Fruit fly (Drosophila melanogaster) whole organism, embryonic: ENCODE data around the gene CG14893.
A peak's percentile ranks its signal among the peaks of the same experiment; 100 is the strongest.

Experiments used
- ATbp ChIP-seq: fragments of 200-800 bp; sonication (Bioruptor generic); optimal IDR thresholded peaks from 2 replicates; lab custom pipeline; 2017; ENCODE audit warnings: missing biosample characterization, mild to moderate bottlenecking, missing genetic modification characterization, missing genetic modification reagents
- Adf1 ChIP-seq: fragments of 200-800 bp; sonication (Bioruptor generic); IDR thresholded peaks from 2 replicates; pipeline ENCODE4 v1.3.6; 2022; ENCODE audit warnings: missing biosample characterization, missing genetic modification characterization
- Atf-2 ChIP-seq: fragments of 200-800 bp; sonication (Bioruptor generic); optimal IDR thresholded peaks from 2 replicates; lab custom pipeline; 2016; ENCODE audit warnings: missing biosample characterization, missing genetic modification characterization
- Bteb2 ChIP-seq: fragments of 200-800 bp; sonication (Bioruptor generic); optimal IDR thresholded peaks from 2 replicates; lab custom pipeline; 2016; ENCODE audit warnings: missing biosample characterization, missing genetic modification characterization
- CG10565 ChIP-seq: fragments of 200-800 bp; sonication (Bioruptor generic); optimal IDR thresholded peaks from 3 replicates; lab custom pipeline; 2016; ENCODE audit warnings: missing biosample characterization, mild to moderate bottlenecking, missing genetic modification characterization
- CG11560 ChIP-seq: fragments of 200-800 bp; sonication (Bioruptor generic); IDR thresholded peaks from 3 replicates; pipeline ENCODE4 v1.3.6; 2022; ENCODE audit warnings: missing biosample characterization, missing genetic modification characterization
- CG11695 ChIP-seq: fragments of 200-800 bp; sonication (Bioruptor generic); IDR thresholded peaks from 3 replicates; pipeline ENCODE4 v1.3.6; 2022; ENCODE audit warnings: missing biosample characterization, missing genetic modification characterization
- CG11696 ChIP-seq: fragments of 200-800 bp; sonication (Bioruptor generic); IDR thresholded peaks from 2 replicates; pipeline ENCODE4 v1.3.6; 2022; ENCODE audit warnings: missing biosample characterization, missing genetic modification characterization
- CG12659 ChIP-seq: fragments of 200-800 bp; sonication (Bioruptor generic); optimal IDR thresholded peaks from 3 replicates; lab custom pipeline; 2017; ENCODE audit warnings: mild to moderate bottlenecking, missing biosample characterization, missing genetic modification reagents, missing genetic modification characterization
- CG12744 ChIP-seq: fragments of 200-800 bp; sonication (Bioruptor generic); optimal IDR thresholded peaks from 2 replicates; lab custom pipeline; 2016; ENCODE audit warnings: missing biosample characterization, missing genetic modification characterization
- CG14050 ChIP-seq: fragments of 200-800 bp; sonication (Bioruptor generic); IDR thresholded peaks from 3 replicates; pipeline ENCODE4 v1.3.6; 2022; ENCODE audit warnings: missing biosample characterization, missing genetic modification characterization
- CG16779 ChIP-seq: fragments of 200-800 bp; sonication (Bioruptor generic); IDR thresholded peaks from 2 replicates; pipeline ENCODE4 v1.3.6; 2022; ENCODE audit warnings: missing biosample characterization, missing genetic modification characterization
- CG17186 ChIP-seq: fragments of 200-800 bp; sonication (Bioruptor generic); optimal IDR thresholded peaks from 3 replicates; lab custom pipeline; 2017; ENCODE audit warnings: missing biosample characterization, missing genetic modification reagents, missing genetic modification characterization
- CG17912 ChIP-seq: fragments of 200-800 bp; sonication (Bioruptor generic); optimal IDR thresholded peaks from 2 replicates; lab custom pipeline; 2018; ENCODE audit warnings: missing biosample characterization, mild to moderate bottlenecking, missing genetic modification characterization
- CG3407 ChIP-seq: fragments of 200-800 bp; sonication (Bioruptor generic); optimal IDR thresholded peaks from 2 replicates; lab custom pipeline; 2018; ENCODE audit warnings: missing biosample characterization, mild to moderate bottlenecking, missing genetic modification characterization
- CG34224 ChIP-seq: fragments of 200-800 bp; sonication (Bioruptor generic); IDR thresholded peaks from 3 replicates; pipeline ENCODE4 v1.3.6; 2022; ENCODE audit warnings: missing biosample characterization, missing genetic modification characterization; ENCODE audit not compliant: partially characterized antibody
- CG3847 ChIP-seq: fragments of 200-800 bp; sonication (Bioruptor generic); IDR thresholded peaks from 2 replicates; pipeline ENCODE4 v1.3.6; 2022; ENCODE audit warnings: missing biosample characterization, missing genetic modification characterization
- CG4360 ChIP-seq: fragments of 200-800 bp; sonication (Bioruptor generic); IDR thresholded peaks from 2 replicates; pipeline ENCODE4 v1.3.6; 2022; ENCODE audit warnings: missing biosample characterization, missing genetic modification characterization
- CG5245 ChIP-seq: fragments of 200-800 bp; sonication (Bioruptor generic); optimal IDR thresholded peaks from 3 replicates; lab custom pipeline; 2016; ENCODE audit warnings: missing biosample characterization, missing genetic modification characterization
- CG6254 ChIP-seq: fragments of 200-800 bp; sonication (Bioruptor generic); optimal IDR thresholded peaks from 3 replicates; lab custom pipeline; 2017; ENCODE audit warnings: mild to moderate bottlenecking, missing biosample characterization, missing genetic modification reagents, missing genetic modification characterization
- CG6689 ChIP-seq: fragments of 200-800 bp; sonication (Bioruptor generic); IDR thresholded peaks from 2 replicates; pipeline ENCODE4 v1.3.6; 2022; ENCODE audit warnings: missing biosample characterization, missing genetic modification characterization
- CG7928 ChIP-seq: fragments of 200-800 bp; sonication (Bioruptor generic); optimal IDR thresholded peaks from 2 replicates; lab custom pipeline; 2017; ENCODE audit warnings: missing biosample characterization, mild to moderate bottlenecking, missing genetic modification characterization
- CG9876 ChIP-seq: fragments of 200-800 bp; sonication (Bioruptor generic); optimal IDR thresholded peaks from 2 replicates; lab custom pipeline; 2016; ENCODE audit warnings: missing biosample characterization, missing genetic modification characterization
- CHES-1-like ChIP-seq: fragments of 200-800 bp; sonication (Bioruptor generic); optimal IDR thresholded peaks from 2 replicates; lab custom pipeline; 2016; ENCODE audit warnings: missing biosample characterization, missing genetic modification characterization
- Dek ChIP-seq: fragments of 200-800 bp; sonication (Bioruptor generic); optimal IDR thresholded peaks from 3 replicates; lab custom pipeline; 2019; ENCODE audit warnings: missing biosample characterization, mild to moderate bottlenecking, missing genetic modification characterization, moderate library complexity
- Dip2 ChIP-seq: fragments of 200-800 bp; sonication (Bioruptor generic); IDR thresholded peaks from 2 replicates; pipeline ENCODE4 v1.3.6; 2022; ENCODE audit warnings: missing biosample characterization, missing genetic modification characterization
- Dp ChIP-seq: fragments of 200-800 bp; sonication (Bioruptor generic); optimal IDR thresholded peaks from 2 replicates; lab custom pipeline; 2018; ENCODE audit warnings: missing biosample characterization, mild to moderate bottlenecking, missing genetic modification characterization, moderate library complexity
- HLHmδ ChIP-seq: fragments of 200-800 bp; sonication (Bioruptor generic); optimal IDR thresholded peaks from 2 replicates; lab custom pipeline; 2018; ENCODE audit warnings: missing biosample characterization, mild to moderate bottlenecking, missing genetic modification characterization, moderate library complexity
- Kr ChIP-seq: fragments of 200-800 bp; sonication (Bioruptor generic); optimal IDR thresholded peaks from 2 replicates; lab custom pipeline; 2017; ENCODE audit warnings: missing biosample characterization, mild to moderate bottlenecking, missing genetic modification characterization
- Ptx1 ChIP-seq: fragments of 200-800 bp; sonication (Bioruptor generic); IDR thresholded peaks from 2 replicates; pipeline ENCODE4 v1.3.6; 2022; ENCODE audit warnings: missing biosample characterization, missing genetic modification characterization
- Rx ChIP-seq: fragments of 200-800 bp; sonication (Bioruptor generic); IDR thresholded peaks from 2 replicates; pipeline ENCODE4 v1.3.6; 2022; ENCODE audit warnings: missing biosample characterization, missing genetic modification characterization
- al ChIP-seq: fragments of 200-800 bp; sonication (Bioruptor generic); IDR thresholded peaks from 2 replicates; pipeline ENCODE4 v1.3.6; 2022; ENCODE audit warnings: missing biosample characterization, missing genetic modification characterization
- cato ChIP-seq: fragments of 200-800 bp; sonication (Bioruptor generic); optimal IDR thresholded peaks from 2 replicates; lab custom pipeline; 2016; ENCODE audit warnings: missing biosample characterization, missing genetic modification characterization, borderline replicate concordance
- chinmo ChIP-seq: fragments of 200-800 bp; sonication (Bioruptor generic); IDR thresholded peaks from 4 replicates; pipeline ENCODE4 v1.3.6; 2022; ENCODE audit warnings: missing biosample characterization, missing genetic modification characterization; ENCODE audit not compliant: partially characterized antibody
- dati ChIP-seq: fragments of 200-800 bp; sonication (Bioruptor generic); IDR thresholded peaks from 2 replicates; pipeline ENCODE4 v1.3.6; 2022; ENCODE audit warnings: missing biosample characterization, missing genetic modification characterization
- dpn ChIP-seq, 2 experiments: fragments of 200-800 bp; sonication (Bioruptor generic); optimal IDR thresholded peaks; 3 replicates each; lab custom pipeline; 2016; ENCODE audit warnings: missing biosample characterization in 2 of 2, missing genetic modification characterization in 2 of 2
- gem ChIP-seq: fragments of 200-800 bp; sonication (Bioruptor generic); optimal IDR thresholded peaks from 2 replicates; lab custom pipeline; 2019; ENCODE audit warnings: missing biosample characterization, mild to moderate bottlenecking, missing genetic modification characterization, moderate library complexity
- insv ChIP-seq, 2 experiments: fragments of 200-800 bp; sonication (Bioruptor generic); optimal IDR thresholded peaks; 3 replicates each; lab custom pipeline; 2016 to 2018; ENCODE audit warnings: missing biosample characterization in 2 of 2, missing genetic modification characterization in 2 of 2
- kah ChIP-seq: fragments of 200-800 bp; sonication (Bioruptor generic); optimal IDR thresholded peaks from 2 replicates; lab custom pipeline; 2018; ENCODE audit warnings: missing biosample characterization, mild to moderate bottlenecking, missing genetic modification characterization
- maf-S ChIP-seq: fragments of 200-800 bp; sonication (Bioruptor generic); optimal IDR thresholded peaks from 2 replicates; lab custom pipeline; 2016; ENCODE audit warnings: missing biosample characterization, missing genetic modification characterization
- mld ChIP-seq: fragments of 200-800 bp; sonication (Bioruptor generic); IDR thresholded peaks from 3 replicates; pipeline ENCODE4 v1.3.6; 2022; ENCODE audit warnings: missing biosample characterization, missing genetic modification characterization; ENCODE audit not compliant: partially characterized antibody
- nerfin-1 ChIP-seq: fragments of 200-800 bp; sonication (Bioruptor generic); optimal IDR thresholded peaks from 3 replicates; lab custom pipeline; 2019; ENCODE audit warnings: missing biosample characterization, mild to moderate bottlenecking, missing genetic modification characterization, moderate library complexity
- pho ChIP-seq: fragments of 200-800 bp; sonication (Bioruptor generic); optimal IDR thresholded peaks from 2 replicates; lab custom pipeline; 2016; ENCODE audit warnings: missing biosample characterization, missing genetic modification characterization
- sens ChIP-seq: fragments of 200-800 bp; sonication (Bioruptor generic); peaks from one replicate; lab custom pipeline; 2016; ENCODE audit warnings: missing biosample characterization, missing genetic modification characterization
- seq ChIP-seq: fragments of 200-800 bp; sonication (Bioruptor generic); IDR thresholded peaks from 2 replicates; pipeline ENCODE4 v1.3.6; 2022; ENCODE audit warnings: missing biosample characterization, missing genetic modification characterization
- tin ChIP-seq: fragments of 200-800 bp; sonication (Bioruptor generic); optimal IDR thresholded peaks from 3 replicates; lab custom pipeline; 2016; ENCODE audit warnings: missing biosample characterization, missing genetic modification characterization
- tna ChIP-seq: fragments of 200-800 bp; sonication (Bioruptor generic); IDR thresholded peaks from 2 replicates; pipeline ENCODE4 v1.3.6; 2022; ENCODE audit warnings: missing biosample characterization, missing genetic modification characterization; ENCODE audit not compliant: partially characterized antibody
- yki ChIP-seq: fragments of >200 bp; optimal IDR thresholded peaks from 3 replicates; lab custom pipeline; 2018

CG14893 gene

DNA sequence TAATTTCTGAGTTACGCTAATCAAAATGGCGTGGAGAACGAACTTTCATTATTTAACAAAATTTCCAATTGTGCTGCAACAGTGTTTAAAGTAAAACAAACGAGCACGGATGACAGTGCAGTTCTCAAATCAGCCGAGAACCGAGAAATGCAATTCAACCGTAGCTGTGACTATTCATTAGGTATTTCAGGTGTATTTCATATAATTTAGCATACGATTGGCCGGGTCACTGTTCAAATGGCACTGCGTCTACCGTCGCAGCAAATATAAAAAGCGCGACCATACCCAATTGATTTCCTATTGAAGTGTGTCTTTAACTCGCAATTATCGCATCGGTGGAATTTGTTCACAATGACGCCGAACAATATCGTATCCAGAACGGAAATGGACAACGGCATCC, at the start of gene CG14893:
Gene CG14893, plus strand, starts transcription at position 301 of the 400 bp plus-strand sequence.
- TF ChIP-seq CG34224 (GFP tag; lab: Robert Waterston, UW) (no peak), CG6689 (GFP tag; lab: Robert Waterston, UW) (no peak), tna (no peak), Rx (GFP tag; lab: Robert Waterston, UW) (no peak), chinmo (no peak), Ptx1 (GFP tag; lab: Robert Waterston, UW) (no peak), Dip2 (GFP tag; lab: Robert Waterston, UW) (no peak), sens (GFP tag; lab: Kevin White, UChicago) (no peak), CG11695 (no peak), mld (GFP tag; lab: Robert Waterston, UW) (no peak), Dek (no peak), CG14050 (no peak)

DNA sequence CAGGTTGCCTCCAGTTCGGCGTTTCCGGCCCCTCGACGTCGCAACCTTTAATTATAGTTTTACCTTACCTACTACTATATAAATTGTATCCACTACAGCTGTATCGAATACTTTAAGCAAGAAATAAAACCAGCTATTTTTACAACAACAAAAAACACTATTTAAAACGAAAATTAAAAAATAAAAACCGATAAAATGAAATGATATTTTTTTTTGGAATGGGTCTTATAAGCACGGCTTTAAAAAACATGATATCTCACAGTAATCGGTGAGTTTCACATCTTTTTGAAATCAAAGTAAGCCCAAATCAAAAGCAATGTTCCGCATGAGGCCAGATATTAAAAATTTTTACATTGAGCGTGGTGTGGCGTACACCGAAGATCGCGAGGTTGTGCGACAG, 49.4 kb upstream of the CG14893 start, which contains the start of gene CG14891:
Gene CG14891, plus strand, starts transcription at position 301 of the 400 bp plus-strand sequence.
- TF ChIP-seq CG12659 (GFP tag; lab: Kevin White, UChicago): no peak
- peak; percentile 11 for TF ChIP-seq sens (GFP tag; lab: Kevin White, UChicago)

DNA sequence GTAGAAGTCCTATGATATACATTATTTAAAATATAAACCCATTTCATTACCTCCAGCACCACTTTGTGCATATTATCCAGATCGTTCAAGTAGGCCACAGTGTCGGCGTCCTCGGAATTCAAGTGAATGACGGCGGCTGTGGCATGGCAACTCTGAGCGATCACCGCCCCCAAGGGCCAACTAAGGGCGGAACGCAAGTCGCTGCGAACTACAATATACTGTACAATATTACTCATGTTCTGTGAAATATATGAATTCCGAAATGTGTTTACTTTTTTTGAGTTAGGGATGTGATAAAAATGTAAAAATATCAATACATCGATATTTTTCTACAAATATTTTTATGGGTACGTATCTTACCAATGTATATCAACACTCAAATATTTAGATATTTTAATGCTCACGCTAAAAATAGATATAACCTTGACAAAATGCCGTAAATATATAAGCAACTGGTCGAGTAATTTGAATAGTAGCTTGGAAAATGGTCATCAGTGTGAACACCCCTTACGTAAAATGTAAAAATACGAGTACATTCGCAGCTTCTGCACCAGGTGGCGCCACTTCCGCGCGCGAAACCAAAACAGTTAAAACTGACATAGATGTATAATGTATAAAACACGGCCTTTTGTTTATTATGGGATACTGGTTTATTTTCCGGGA, 47.0 kb upstream of the CG14893 start, which contains the start of gene CG14903:
Gene CG14903, minus strand, starts transcription at position 270 of the 663 bp plus-strand sequence.
- TF ChIP-seq HLHmδ (GFP tag; lab: Kevin White, UChicago): no peak
- no peak for TF ChIP-seq Bteb2 (GFP tag; lab: Kevin White, UChicago)
- no peak for TF ChIP-seq al
- TF ChIP-seq CG17186 (GFP tag; lab: Kevin White, UChicago): peak; percentile 11
- TF ChIP-seq gem (tag; lab: Kevin White, UChicago): peak; percentile 49
- no peak for TF ChIP-seq CG3407 (GFP tag; lab: Kevin White, UChicago)
- TF ChIP-seq yki (lab: Kevin White, UChicago): no peak
- TF ChIP-seq kah (GFP tag; lab: Kevin White, UChicago): no peak
- peak in 1 of 2 experiments; percentile 39 for TF ChIP-seq dpn (GFP tag; optimal IDR thresholded peaks at IDR 0.05; lab: Kevin White, UChicago)
- no peak for TF ChIP-seq dati (GFP tag; lab: Robert Waterston, UW)
- no peak for TF ChIP-seq CG12744
- no peak for TF ChIP-seq CG4360 (GFP tag; lab: Robert Waterston, UW)
- TF ChIP-seq nerfin-1 (tag; lab: Kevin White, UChicago): no peak
- TF ChIP-seq CG3847 (GFP tag; lab: Robert Waterston, UW): peak; percentile 22; the same call in 1 of the 2 replicates
- no peak for TF ChIP-seq Atf-2 (GFP tag; lab: Kevin White, UChicago)
- TF ChIP-seq CG5245 (GFP tag; lab: Kevin White, UChicago): peak; percentile 39
- TF ChIP-seq ATbp (GFP tag; lab: Kevin White, UChicago): no peak
- TF ChIP-seq CHES-1-like: peak; percentile 40
- no peak for TF ChIP-seq CG6254
- no peak for TF ChIP-seq seq (GFP tag; lab: Robert Waterston, UW)
- TF ChIP-seq Dp: peak; percentile 72
- peak; percentile 70 for TF ChIP-seq tin (GFP tag; lab: Kevin White, UChicago)
- TF ChIP-seq CG10565 (GFP tag; lab: Kevin White, UChicago): no peak
- TF ChIP-seq Kr: no peak
- no peak for TF ChIP-seq maf-S
- TF ChIP-seq CG11560 (tag; lab: Robert Waterston, UW): no peak
- no peak for TF ChIP-seq CG7928 (GFP tag; lab: Kevin White, UChicago)
- TF ChIP-seq CG9876 (GFP tag; lab: Kevin White, UChicago): peak; percentile 18
- TF ChIP-seq pho (GFP tag; lab: Kevin White, UChicago): peak; percentile 27
- TF ChIP-seq CG17912 (GFP tag; lab: Kevin White, UChicago): no peak
- peak in 1 of 2 experiments; percentile 40 for TF ChIP-seq insv (GFP tag; optimal IDR thresholded peaks at IDR 0.05; lab: Kevin White, UChicago)
- no peak for TF ChIP-seq CG11696 (GFP tag; lab: Robert Waterston, UW)
- TF ChIP-seq CG16779 (GFP tag; lab: Robert Waterston, UW): no peak
- TF ChIP-seq cato (GFP tag; lab: Kevin White, UChicago): no peak
- TF ChIP-seq Adf1: no peak
